Worm (Caenorhabditis elegans) whole organism, L4 larva: Measurements from ENCODE around the gene T04H1.12.
A peak's percentile ranks its signal among the peaks of the same experiment; 100 is the strongest.

Source experiments
- F26F4.8 ChIP-seq: fragments of 200-800 bp; sonication (Bioruptor generic); conservative IDR thresholded peaks from 2 replicates; pipeline ENCODE4 v1.3.6; 2022; ENCODE audit warnings: missing genetic modification characterization, missing compliant biosample characterization
- T20F7.1 ChIP-seq: fragments of 200-800 bp; sonication (Bioruptor generic); optimal IDR thresholded peaks from 2 replicates; lab custom pipeline; 2018; ENCODE audit warnings: mild to moderate bottlenecking, missing genetic modification characterization, missing compliant biosample characterization
- Y48G9A.11 ChIP-seq: fragments of 200-800 bp; sonication (Bioruptor generic); IDR thresholded peaks from 2 replicates; pipeline ENCODE4 v1.3.6; 2022; ENCODE audit warnings: missing genetic modification reagents, missing genetic modification characterization, missing compliant biosample characterization
- aly-2 ChIP-seq: sonication (generic microtip); optimal IDR thresholded peaks from 2 replicates; lab custom pipeline; 2018; ENCODE audit warnings: missing biosample characterization, missing genetic modification characterization
- ama-1 ChIP-seq: fragments of 150-350 bp; optimal IDR thresholded peaks from 2 replicates; lab custom pipeline; 2014; ENCODE audit warnings: inconsistent platforms, mixed read lengths
- ceh-82 ChIP-seq: sonication (generic microtip); optimal IDR thresholded peaks from 2 replicates; lab custom pipeline; 2017; ENCODE audit warnings: missing biosample characterization, missing genetic modification characterization
- cey-2 ChIP-seq: sonication (generic microtip); optimal IDR thresholded peaks from 3 replicates; lab custom pipeline; 2017; ENCODE audit warnings: missing genetic modification characterization, mild to moderate bottlenecking, missing compliant biosample characterization, antibody characterized with exemption, borderline replicate concordance; ENCODE audit not compliant: insufficient read depth
- ctbp-1 ChIP-seq: fragments of 200-800 bp; sonication (Bioruptor generic); IDR thresholded peaks from 2 replicates; pipeline ENCODE4 v1.3.6; 2022; ENCODE audit warnings: missing genetic modification reagents, missing genetic modification characterization, missing compliant biosample characterization
- dmd-6 ChIP-seq: fragments of 200-800 bp; sonication (Bioruptor generic); IDR thresholded peaks from 2 replicates; pipeline ENCODE4 v1.3.6; 2022; ENCODE audit warnings: missing genetic modification reagents, missing genetic modification characterization, missing compliant biosample characterization
- duxl-1 ChIP-seq: sonication (generic microtip); optimal IDR thresholded peaks from 2 replicates; lab custom pipeline; 2016; ENCODE audit warnings: mild to moderate bottlenecking, missing genetic modification characterization, moderate library complexity, missing compliant biosample characterization; ENCODE audit not compliant: poor library complexity
- egl-43 ChIP-seq: fragments of 200-800 bp; sonication (Bioruptor generic); IDR thresholded peaks from 2 replicates; pipeline ENCODE4 v1.3.6; 2022; ENCODE audit warnings: missing genetic modification reagents, missing genetic modification characterization, missing compliant biosample characterization
- hlh-30 ChIP-seq: sonication (generic microtip); optimal IDR thresholded peaks from 2 replicates; lab custom pipeline; 2017; ENCODE audit warnings: antibody characterized with exemption, mild to moderate bottlenecking, missing genetic modification characterization, missing compliant biosample characterization; ENCODE audit not compliant: insufficient read depth
- hmg-1.1 ChIP-seq: fragments of 200-800 bp; sonication (Bioruptor generic); IDR thresholded peaks from 2 replicates; pipeline ENCODE4 v1.3.6; 2022; ENCODE audit warnings: missing genetic modification reagents, missing genetic modification characterization, missing compliant biosample characterization
- lim-7 ChIP-seq: fragments of 200-800 bp; sonication (Bioruptor generic); IDR thresholded peaks from 2 replicates; pipeline ENCODE4 v1.3.6; 2022; ENCODE audit warnings: missing genetic modification characterization, missing compliant biosample characterization
- lin-15B ChIP-seq: fragments of 150-350 bp; sonication (generic microtip); optimal IDR thresholded peaks from 3 replicates; lab custom pipeline; 2014; ENCODE audit warnings: missing biosample characterization, missing genetic modification characterization
- madf-5 ChIP-seq, 2 experiments: fragments of 200-800 bp; sonication (Bioruptor generic); IDR thresholded peaks; 2 replicates each; pipeline ENCODE4 v1.3.6; 2022; ENCODE audit warnings: missing compliant biosample characterization in 2 of 2, missing genetic modification characterization in 2 of 2
- madf-9 ChIP-seq: fragments of 200-800 bp; sonication (Bioruptor generic); conservative IDR thresholded peaks from 2 replicates; pipeline ENCODE4 v1.3.6; 2022; ENCODE audit warnings: missing genetic modification reagents, missing genetic modification characterization, missing compliant biosample characterization
- mdl-1 ChIP-seq, 2 experiments: fragments of 150-350 bp in 1 of 2; sonication (generic microtip) in 1 of 2; optimal IDR thresholded peaks; 2 replicates each; lab custom pipeline; 2014 to 2017; ENCODE audit warnings: missing biosample characterization in 2 of 2, missing genetic modification characterization in 2 of 2
- mdt-29 ChIP-seq: fragments of 200-800 bp; sonication (Bioruptor generic); IDR thresholded peaks from 2 replicates; pipeline ENCODE4 v1.3.6; 2022; ENCODE audit warnings: missing genetic modification reagents, missing genetic modification characterization, missing compliant biosample characterization
- mep-1 ChIP-seq: fragments of 150-350 bp; sonication (generic microtip); optimal IDR thresholded peaks from 3 replicates; lab custom pipeline; 2014; ENCODE audit warnings: missing biosample characterization, missing genetic modification characterization
- nhr-10 ChIP-seq: fragments of 150-350 bp; optimal IDR thresholded peaks from 2 replicates; lab custom pipeline; 2014; ENCODE audit warnings: missing biosample characterization, missing genetic modification characterization
- nhr-11 ChIP-seq: fragments of 150-350 bp; optimal IDR thresholded peaks from 2 replicates; lab custom pipeline; 2014; ENCODE audit warnings: missing biosample characterization, missing genetic modification characterization
- nhr-28 ChIP-seq: fragments of 150-350 bp; optimal IDR thresholded peaks from 2 replicates; lab custom pipeline; 2014; ENCODE audit warnings: missing biosample characterization, missing genetic modification characterization
- nhr-41 ChIP-seq: fragments of 200-800 bp; sonication (Bioruptor generic); IDR thresholded peaks from 2 replicates; pipeline ENCODE4 v1.3.6; 2022; ENCODE audit warnings: missing genetic modification reagents, missing genetic modification characterization, missing compliant biosample characterization
- nhr-42 ChIP-seq: fragments of 200-800 bp; sonication (Bioruptor generic); IDR thresholded peaks from 2 replicates; pipeline ENCODE4 v1.3.6; 2022; ENCODE audit warnings: missing genetic modification characterization, missing compliant biosample characterization
- nhr-48 ChIP-seq: sonication (generic microtip); optimal IDR thresholded peaks from 2 replicates; lab custom pipeline; 2016; ENCODE audit warnings: mild to moderate bottlenecking, missing genetic modification characterization, missing compliant biosample characterization
- nhr-76 ChIP-seq: fragments of 150-350 bp; optimal IDR thresholded peaks from 2 replicates; lab custom pipeline; 2014; ENCODE audit warnings: missing biosample characterization, missing genetic modification characterization
- pqm-1 ChIP-seq: sonication (generic microtip); optimal IDR thresholded peaks from 2 replicates; lab custom pipeline; 2017; ENCODE audit warnings: missing biosample characterization, missing genetic modification characterization
- saeg-2 ChIP-seq: fragments of 200-800 bp; sonication (Bioruptor generic); IDR thresholded peaks from 2 replicates; pipeline ENCODE4 v1.3.6; 2022; ENCODE audit warnings: missing genetic modification reagents, missing genetic modification characterization, missing compliant biosample characterization
- skn-1 ChIP-seq: fragments of 150-350 bp; optimal IDR thresholded peaks from 2 replicates; lab custom pipeline; 2014; ENCODE audit warnings: missing biosample characterization, missing genetic modification characterization
- spr-3 ChIP-seq: fragments of 200-800 bp; sonication (Bioruptor generic); optimal IDR thresholded peaks from 2 replicates; lab custom pipeline; 2018; ENCODE audit warnings: mild to moderate bottlenecking, missing genetic modification characterization, missing compliant biosample characterization
- tag-97 ChIP-seq: fragments of 200-800 bp; sonication (Bioruptor generic); IDR thresholded peaks from 2 replicates; pipeline ENCODE4 v1.3.6; 2022; ENCODE audit warnings: missing genetic modification characterization, missing compliant biosample characterization
- unc-62 ChIP-seq, 3 experiments: fragments of 150-350 bp in 1 of 3; sonication (generic microtip); optimal IDR thresholded peaks in 2 of 3; peaks in 1 of 3; 1 replicate in 1 of 3; 2 replicates in 2 of 3; lab custom pipeline; 2014 to 2017; ENCODE audit warnings: missing biosample characterization in 3 of 3, missing genetic modification characterization in 3 of 3, missing genetic modification reagents in 3 of 3, missing genotype in 1 of 3
- ztf-7 ChIP-seq: fragments of 150-350 bp; optimal IDR thresholded peaks from 2 replicates; lab custom pipeline; 2014; ENCODE audit warnings: missing biosample characterization, missing genetic modification characterization

T04H1.12 gene

ce11 chrV:12245777-12246452 is 9.5 kb upstream of the T04H1.12 start (continued):
- TF ChIP-seq lim-7 = no peak
- TF ChIP-seq tag-97 (GFP tag; lab: Robert Waterston, UW) = no peak
- no peak for TF ChIP-seq aly-2 (tag; lab: Kevin White, UChicago)
- TF ChIP-seq F26F4.8 (GFP tag; lab: Robert Waterston, UW) = no peak
- TF ChIP-seq saeg-2 (GFP tag; lab: Robert Waterston, UW) = no peak
- no peak for TF ChIP-seq egl-43 (GFP tag; lab: Robert Waterston, UW)
- TF ChIP-seq mep-1 = no peak
- TF ChIP-seq madf-5 (GFP tag; IDR thresholded peaks at IDR 0.05; lab: Robert Waterston, UW) = no peak
- no peak for TF ChIP-seq madf-9 (GFP tag; lab: Robert Waterston, UW)
- TF ChIP-seq Y48G9A.11 = peak; percentile 66
- TF ChIP-seq ctbp-1 (GFP tag; lab: Robert Waterston, UW) = no peak
- no peak for TF ChIP-seq ceh-82 (tag; lab: Kevin White, UChicago)
- TF ChIP-seq nhr-48 (tag; lab: Kevin White, UChicago) = no peak
- no peak for TF ChIP-seq duxl-1 (tag; lab: Kevin White, UChicago)
- no peak for TF ChIP-seq hmg-1.1
- no peak for TF ChIP-seq cey-2 (tag; lab: Kevin White, UChicago)
- TF ChIP-seq nhr-42 (GFP tag; lab: Robert Waterston, UW) = no peak
- no peak for TF ChIP-seq nhr-76 (tag; lab: Kevin White, UChicago)
- TF ChIP-seq lin-15B (tag; lab: Kevin White, UChicago) = no peak

- no peak for TF ChIP-seq hlh-30
These were observed 4.4 kb upstream of the T04H1.12 start, which contains the start of gene T04H1.5 for ce11 chrV:12251041-12251440. TSS of gene T04H1.5 (plus strand) at chrV:12251341.

ce11 chrV:12252272-12252671 is 3.2 kb upstream of the T04H1.12 start, which contains the start of gene lrx-1:
TSS of gene lrx-1 (plus strand) at chrV:12252572.
- TF ChIP-seq nhr-28 (tag; lab: Kevin White, UChicago) = no peak
- no peak for TF ChIP-seq T20F7.1
- TF ChIP-seq pqm-1 = no peak
- TF ChIP-seq ama-1 (lab: Kevin White, UChicago) = no peak
- no peak for TF ChIP-seq mdl-1 (tag; optimal IDR thresholded peaks at IDR 0.05; lab: Kevin White, UChicago)
- no peak for TF ChIP-seq mdt-29 (GFP tag; lab: Robert Waterston, UW)
- no peak for TF ChIP-seq nhr-41
- TF ChIP-seq nhr-11 (tag; lab: Kevin White, UChicago) = no peak
- TF ChIP-seq nhr-76 (tag; lab: Kevin White, UChicago) = no peak
- no peak for TF ChIP-seq skn-1 (tag; lab: Kevin White, UChicago)
- TF ChIP-seq nhr-10 = no peak

ce11 chrV:12256398-12256797 is 955 bp downstream of the T04H1.12 start, which contains the start of gene ugt-55:
TSS of gene ugt-55 (plus strand) at chrV:12256698.
- TF ChIP-seq unc-62 (GFP tag; optimal IDR thresholded peaks at IDR 0.05 in 1 of 2; lab: Kevin White, UChicago) (no peak), unc-62 (tag; optimal IDR thresholded peaks at IDR 0.05; lab: Kevin White, UChicago) (no peak), ztf-7 (tag; lab: Kevin White, UChicago) (no peak), spr-3 (GFP tag; lab: Kevin White, UChicago) (no peak), dmd-6 (GFP tag; lab: Robert Waterston, UW) (no peak)
